Fruit fly (Drosophila melanogaster) whole organism, embryonic: ENCODE results near the gene Pde9.

Experiments
- Antp ChIP-seq: fragments of 200-800 bp; sonication (Bioruptor generic); optimal IDR thresholded peaks from 3 replicates; lab custom pipeline; 2016; ENCODE audit warnings: missing biosample characterization, missing genetic modification characterization
- CG10543 ChIP-seq: fragments of 200-800 bp; sonication (Bioruptor generic); optimal IDR thresholded peaks from 3 replicates; lab custom pipeline; 2017; ENCODE audit warnings: missing biosample characterization, mild to moderate bottlenecking, missing genetic modification characterization, moderate library complexity
- CG11398 ChIP-seq: fragments of 200-800 bp; sonication (Bioruptor generic); optimal IDR thresholded peaks from 2 replicates; lab custom pipeline; 2016; ENCODE audit warnings: missing biosample characterization, missing genetic modification characterization
- CG14667 ChIP-seq: fragments of 200-800 bp; sonication (Bioruptor generic); IDR thresholded peaks from 2 replicates; pipeline ENCODE4 v1.3.6; 2022; ENCODE audit warnings: missing biosample characterization, missing genetic modification characterization
- CG15514 ChIP-seq: fragments of 200-800 bp; sonication (Bioruptor generic); optimal IDR thresholded peaks from 3 replicates; lab custom pipeline; 2017; ENCODE audit warnings: missing biosample characterization, missing genetic modification characterization, mild to moderate bottlenecking, moderate library complexity, missing genetic modification reagents
- CG17829 ChIP-seq: fragments of 200-800 bp; optimal IDR thresholded peaks from 2 replicates; lab custom pipeline; 2019; ENCODE audit warnings: missing biosample characterization, mild to moderate bottlenecking, missing genetic modification characterization, moderate library complexity
- CG3407 ChIP-seq: fragments of 200-800 bp; sonication (Bioruptor generic); optimal IDR thresholded peaks from 2 replicates; lab custom pipeline; 2018; ENCODE audit warnings: missing biosample characterization, mild to moderate bottlenecking, missing genetic modification characterization
- CG3726 ChIP-seq: fragments of 200-800 bp; sonication (Bioruptor generic); IDR thresholded peaks from 3 replicates; pipeline ENCODE4, ENCODE4 v1.3.6; 2022; ENCODE audit warnings: missing biosample characterization, missing genetic modification characterization
- CG3838 ChIP-seq: fragments of 200-800 bp; sonication (Bioruptor generic); optimal IDR thresholded peaks from 3 replicates; lab custom pipeline; 2016; ENCODE audit warnings: missing biosample characterization, missing genetic modification characterization
- CG4820 ChIP-seq: fragments of 200-800 bp; sonication (Bioruptor generic); optimal IDR thresholded peaks from 3 replicates; lab custom pipeline; 2016; ENCODE audit warnings: missing biosample characterization, missing genetic modification characterization
- CG5180 ChIP-seq: fragments of 200-800 bp; sonication (Bioruptor generic); optimal IDR thresholded peaks from 3 replicates; lab custom pipeline; 2017; ENCODE audit warnings: missing biosample characterization, missing genetic modification characterization, mild to moderate bottlenecking, moderate library complexity, missing genetic modification reagents
- CG5953 ChIP-seq: fragments of 200-800 bp; sonication (Bioruptor generic); IDR thresholded peaks from 2 replicates; pipeline ENCODE4 v1.3.6; 2022; ENCODE audit warnings: missing biosample characterization, missing genetic modification characterization
- CG7556 ChIP-seq: fragments of 200-800 bp; sonication (Bioruptor generic); optimal IDR thresholded peaks from 2 replicates; lab custom pipeline; 2017; ENCODE audit warnings: missing biosample characterization, mild to moderate bottlenecking, missing genetic modification characterization
- CG7745 ChIP-seq: fragments of 200-800 bp; sonication (Bioruptor generic); optimal IDR thresholded peaks from 2 replicates; lab custom pipeline; 2018; ENCODE audit warnings: missing biosample characterization, mild to moderate bottlenecking, missing genetic modification characterization, moderate library complexity
- CG7963 ChIP-seq: fragments of 200-800 bp; sonication (Bioruptor generic); IDR thresholded peaks from 3 replicates; pipeline ENCODE4 v1.3.6; 2022; ENCODE audit warnings: missing biosample characterization, missing genetic modification characterization; ENCODE audit not compliant: partially characterized antibody
- CG8089 ChIP-seq: fragments of 200-800 bp; sonication (Bioruptor generic); optimal IDR thresholded peaks from 3 replicates; lab custom pipeline; 2016; ENCODE audit warnings: missing biosample characterization, missing genetic modification characterization
- CG8359 ChIP-seq: fragments of 200-800 bp; sonication (Bioruptor generic); optimal IDR thresholded peaks from 2 replicates; lab custom pipeline; 2017; ENCODE audit warnings: missing biosample characterization, mild to moderate bottlenecking, missing genetic modification characterization, borderline replicate concordance
- CG9609 ChIP-seq: fragments of 200-800 bp; sonication (Bioruptor generic); optimal IDR thresholded peaks from 3 replicates; lab custom pipeline; 2016; ENCODE audit warnings: missing biosample characterization, missing genetic modification characterization
- CG9797 ChIP-seq: fragments of 200-800 bp; sonication (Bioruptor generic); optimal IDR thresholded peaks from 3 replicates; lab custom pipeline; 2018; ENCODE audit warnings: missing biosample characterization, mild to moderate bottlenecking, missing genetic modification characterization
- CG9876 ChIP-seq: fragments of 200-800 bp; sonication (Bioruptor generic); optimal IDR thresholded peaks from 2 replicates; lab custom pipeline; 2016; ENCODE audit warnings: missing biosample characterization, missing genetic modification characterization
- CoRest ChIP-seq: fragments of 200-800 bp; sonication (Bioruptor generic); optimal IDR thresholded peaks from 3 replicates; lab custom pipeline; 2018; ENCODE audit warnings: missing biosample characterization, mild to moderate bottlenecking, missing genetic modification characterization, moderate library complexity
- E2f1 ChIP-seq: fragments of 200-800 bp; sonication (Bioruptor generic); IDR thresholded peaks from 2 replicates; pipeline ENCODE4 v1.3.6; 2022; ENCODE audit warnings: missing biosample characterization, missing genetic modification characterization
- GATAe ChIP-seq: fragments of 200-800 bp; sonication (Bioruptor generic); conservative IDR thresholded peaks from 2 replicates; pipeline ENCODE4 v1.3.6; 2022; ENCODE audit warnings: missing biosample characterization, missing genetic modification characterization
- HHEX ChIP-seq: fragments of 200-800 bp; sonication (Bioruptor generic); optimal IDR thresholded peaks from 3 replicates; lab custom pipeline; 2017; ENCODE audit warnings: missing biosample characterization, mild to moderate bottlenecking, missing genetic modification characterization, missing genetic modification reagents
- Hand ChIP-seq: fragments of 200-800 bp; sonication (Bioruptor generic); optimal IDR thresholded peaks from 2 replicates; lab custom pipeline; 2017; ENCODE audit warnings: mild to moderate bottlenecking, missing biosample characterization, missing genetic modification reagents, missing genetic modification characterization
- Hr39 ChIP-seq: fragments of >200 bp; optimal IDR thresholded peaks from 2 replicates; lab custom pipeline; 2017
- Kr ChIP-seq: fragments of 200-800 bp; sonication (Bioruptor generic); optimal IDR thresholded peaks from 2 replicates; lab custom pipeline; 2017; ENCODE audit warnings: missing biosample characterization, mild to moderate bottlenecking, missing genetic modification characterization
- MTF-1 ChIP-seq: fragments of 200-800 bp; sonication (Bioruptor generic); optimal IDR thresholded peaks from 2 replicates; lab custom pipeline; 2018; ENCODE audit warnings: missing biosample characterization, mild to moderate bottlenecking, missing genetic modification characterization, borderline replicate concordance
- Max ChIP-seq: fragments of 200-800 bp; sonication (Bioruptor generic); optimal IDR thresholded peaks from 2 replicates; lab custom pipeline; 2016; ENCODE audit warnings: missing biosample characterization, mild to moderate bottlenecking, missing genetic modification characterization
- Med ChIP-seq: fragments of 200-800 bp; sonication (Bioruptor generic); peaks from one replicate; lab custom pipeline; 2016; ENCODE audit warnings: missing biosample characterization, missing genetic modification characterization, mild to moderate bottlenecking, inconsistent platforms, moderate library complexity
- NK7.1 ChIP-seq: fragments of 200-800 bp; sonication (Bioruptor generic); optimal IDR thresholded peaks from 3 replicates; lab custom pipeline; 2016; ENCODE audit warnings: missing biosample characterization, missing genetic modification characterization
- Oli ChIP-seq: fragments of 200-800 bp; sonication (Bioruptor generic); optimal IDR thresholded peaks from 2 replicates; lab custom pipeline; 2018; ENCODE audit warnings: missing biosample characterization, mild to moderate bottlenecking, missing genetic modification characterization, moderate library complexity
- Six4 ChIP-seq: fragments of 200-800 bp; sonication (Bioruptor generic); optimal IDR thresholded peaks from 2 replicates; lab custom pipeline; 2016; ENCODE audit warnings: missing biosample characterization, missing genetic modification characterization
- Tbp ChIP-seq: fragments of >200 bp; optimal IDR thresholded peaks from 2 replicates; lab custom pipeline; 2018; ENCODE audit warnings: missing biosample characterization, missing genetic modification characterization
- Trl ChIP-seq, 3 experiments: fragments of >200 bp in 2 of 3; fragments of 200-800 bp in 1 of 3; sonication (Bioruptor generic) in 1 of 3; optimal IDR thresholded peaks; 2 replicates in 1 of 3; 3 replicates in 2 of 3; lab custom pipeline; 2016 to 2017; ENCODE audit warnings: missing biosample characterization in 1 of 3, missing genetic modification characterization in 1 of 3
- abd-A ChIP-seq: fragments of 200-800 bp; sonication (Bioruptor generic); optimal IDR thresholded peaks from 3 replicates; lab custom pipeline; 2019; ENCODE audit warnings: missing biosample characterization, mild to moderate bottlenecking, missing genetic modification characterization, moderate library complexity
- cad ChIP-seq: fragments of >200 bp; optimal IDR thresholded peaks from 2 replicates; lab custom pipeline; 2017; ENCODE audit warnings: missing biosample characterization, missing genetic modification characterization
- dpn ChIP-seq, 2 experiments: fragments of 200-800 bp; sonication (Bioruptor generic); optimal IDR thresholded peaks; 3 replicates each; lab custom pipeline; 2016; ENCODE audit warnings: missing biosample characterization in 2 of 2, missing genetic modification characterization in 2 of 2
- esg ChIP-seq: fragments of 200-800 bp; sonication (Bioruptor generic); conservative IDR thresholded peaks from 2 replicates; pipeline ENCODE4 v1.3.6; 2022; ENCODE audit warnings: missing biosample characterization, missing genetic modification characterization
- gt ChIP-seq: fragments of 200-800 bp; sonication (Bioruptor generic); IDR thresholded peaks from 2 replicates; pipeline ENCODE4 v1.3.6; 2022; ENCODE audit warnings: missing biosample characterization, missing genetic modification characterization
- hbn ChIP-seq: fragments of 200-800 bp; sonication (Bioruptor generic); IDR thresholded peaks from 2 replicates; pipeline ENCODE4 v1.3.6; 2022; ENCODE audit warnings: missing biosample characterization, missing genetic modification characterization; ENCODE audit not compliant: partially characterized antibody
- her ChIP-seq: fragments of 200-800 bp; sonication (Bioruptor generic); optimal IDR thresholded peaks from 2 replicates; lab custom pipeline; 2016; ENCODE audit warnings: missing biosample characterization, missing genetic modification characterization
- kah ChIP-seq: fragments of 200-800 bp; sonication (Bioruptor generic); optimal IDR thresholded peaks from 2 replicates; lab custom pipeline; 2018; ENCODE audit warnings: missing biosample characterization, mild to moderate bottlenecking, missing genetic modification characterization
- klu ChIP-seq: fragments of 200-800 bp; sonication (Bioruptor generic); IDR thresholded peaks from 2 replicates; pipeline ENCODE4 v1.3.6; 2022; ENCODE audit warnings: missing biosample characterization, missing genetic modification characterization
- mld ChIP-seq: fragments of 200-800 bp; sonication (Bioruptor generic); IDR thresholded peaks from 3 replicates; pipeline ENCODE4 v1.3.6; 2022; ENCODE audit warnings: missing biosample characterization, missing genetic modification characterization; ENCODE audit not compliant: partially characterized antibody
- pho ChIP-seq: fragments of 200-800 bp; sonication (Bioruptor generic); optimal IDR thresholded peaks from 2 replicates; lab custom pipeline; 2016; ENCODE audit warnings: missing biosample characterization, missing genetic modification characterization
- sna ChIP-seq: fragments of 200-800 bp; sonication (Bioruptor generic); IDR thresholded peaks from 2 replicates; pipeline ENCODE4 v1.3.6; 2022; ENCODE audit warnings: missing biosample characterization, missing genetic modification characterization; ENCODE audit not compliant: partially characterized antibody
- sob ChIP-seq: fragments of 200-800 bp; sonication (Bioruptor generic); IDR thresholded peaks from 2 replicates; pipeline ENCODE4 v1.3.6; 2022; ENCODE audit warnings: missing biosample characterization, missing genetic modification characterization
- zen ChIP-seq: fragments of 200-800 bp; sonication (Bioruptor generic); optimal IDR thresholded peaks from 3 replicates; lab custom pipeline; 2018; ENCODE audit warnings: missing biosample characterization, mild to moderate bottlenecking, missing genetic modification characterization, moderate library complexity
- zfh1 ChIP-seq: fragments of 200-800 bp; sonication (Bioruptor generic); IDR thresholded peaks from 3 replicates; pipeline ENCODE4 v1.3.6; 2022; ENCODE audit warnings: missing biosample characterization, missing genetic modification characterization

Pde9 gene

DNA sequence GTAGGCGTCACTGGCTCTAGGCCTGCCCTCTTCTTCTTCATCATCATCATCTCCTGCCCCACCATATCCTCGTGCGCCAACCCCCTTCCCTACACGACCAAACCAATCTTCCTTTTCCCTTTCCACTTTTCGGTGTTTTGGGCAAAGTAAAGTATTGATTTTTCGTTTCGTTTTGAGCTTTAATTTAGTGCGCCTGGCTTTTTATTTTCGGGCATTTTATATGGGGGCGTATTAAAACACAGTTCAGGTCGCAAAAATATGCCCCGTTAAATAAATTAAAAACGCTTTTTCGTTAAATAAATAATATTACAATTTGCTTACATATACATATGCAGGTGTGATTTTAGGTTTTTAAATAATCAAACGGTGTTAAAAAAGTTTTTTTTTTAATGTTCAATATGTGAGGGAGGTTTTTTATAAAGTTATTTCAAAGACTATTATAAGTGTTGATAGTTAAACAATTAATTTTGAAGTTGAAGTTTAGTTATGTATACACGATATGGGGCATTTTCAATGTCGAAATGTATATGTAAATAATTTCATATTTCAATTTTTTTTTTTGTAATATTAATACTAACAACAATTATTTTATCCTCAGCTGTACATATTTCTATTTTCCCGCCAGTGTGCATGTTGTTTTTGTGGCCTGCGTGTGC lies 159.3 kb downstream of the Pde9 start (continued):
- no peak for TF ChIP-seq Trl (optimal IDR thresholded peaks at IDR 0.05; lab: Kevin White, UChicago)
- TF ChIP-seq Trl (GFP tag; optimal IDR thresholded peaks at IDR 0.05; lab: Kevin White, UChicago): peak; percentile 4
- TF ChIP-seq dpn (GFP tag; optimal IDR thresholded peaks at IDR 0.05; lab: Kevin White, UChicago): peak; percentile 33 to 58
- TF ChIP-seq GATAe (GFP tag; lab: Robert Waterston, UW): no peak
- no peak for TF ChIP-seq CG3407
- TF ChIP-seq abd-A (tag; lab: Kevin White, UChicago): no peak
- TF ChIP-seq Max (GFP tag; lab: Kevin White, UChicago): no peak
- no peak for TF ChIP-seq CG3726
- no peak for TF ChIP-seq CG9876 (GFP tag; lab: Kevin White, UChicago)
- peak; percentile 88 for TF ChIP-seq CoRest (tag; lab: Kevin White, UChicago)
- TF ChIP-seq CG7745 (tag; lab: Kevin White, UChicago): no peak
- TF ChIP-seq CG7963: no peak
- no peak for TF ChIP-seq CG10543 (GFP tag; lab: Kevin White, UChicago)
- TF ChIP-seq pho (GFP tag; lab: Kevin White, UChicago): peak; percentile 1
- peak; percentile 29 for TF ChIP-seq zen (tag; lab: Kevin White, UChicago)
- TF ChIP-seq MTF-1: no peak
- TF ChIP-seq CG14667 (GFP tag; lab: Robert Waterston, UW): no peak
- no peak for TF ChIP-seq sna (GFP tag; lab: Robert Waterston, UW)
- TF ChIP-seq CG7556 (GFP tag; lab: Kevin White, UChicago): peak; percentile 86
- TF ChIP-seq HHEX (GFP tag; lab: Kevin White, UChicago): peak; percentile 50
- peak; percentile 65 for TF ChIP-seq Med
- TF ChIP-seq Oli (tag; lab: Kevin White, UChicago): peak; percentile 83
- TF ChIP-seq CG8359 (GFP tag; lab: Kevin White, UChicago): peak; percentile 38
- no peak for TF ChIP-seq mld
- TF ChIP-seq Hr39 (lab: Kevin White, UChicago): no peak
- TF ChIP-seq E2f1 (GFP tag; lab: Robert Waterston, UW): peak; percentile 42; the same call in 1 of the 2 replicates
- TF ChIP-seq CG15514 (GFP tag; lab: Kevin White, UChicago): peak; percentile 36
- peak; percentile 38; the same call in 1 of the 3 replicates for TF ChIP-seq zfh1 (GFP tag; lab: Robert Waterston, UW)
- no peak for TF ChIP-seq CG5180 (GFP tag; lab: Kevin White, UChicago)
- no peak for TF ChIP-seq her (GFP tag; lab: Kevin White, UChicago)
- no peak for TF ChIP-seq CG5953 (GFP tag; lab: Robert Waterston, UW)
- peak; percentile 42 for TF ChIP-seq Six4 (GFP tag; lab: Kevin White, UChicago)
- no peak for TF ChIP-seq CG9797 (GFP tag; lab: Kevin White, UChicago)
- peak; percentile 45 for TF ChIP-seq kah (GFP tag; lab: Kevin White, UChicago)
- TF ChIP-seq CG11398 (GFP tag; lab: Kevin White, UChicago): no peak
- TF ChIP-seq Hand: peak; percentile 55
- no peak for TF ChIP-seq gt (GFP tag; lab: Robert Waterston, UW)
- TF ChIP-seq CG9609 (GFP tag; lab: Kevin White, UChicago): no peak
- TF ChIP-seq CG3838 (GFP tag; lab: Kevin White, UChicago): no peak
- no peak; the same call in 1 of the 2 replicates for TF ChIP-seq klu (GFP tag; lab: Robert Waterston, UW)
- TF ChIP-seq esg (GFP tag; lab: Robert Waterston, UW): peak; percentile 60
- peak; percentile 76 for TF ChIP-seq CG17829 (tag; lab: Kevin White, UChicago)
- TF ChIP-seq Antp: no peak
- no peak for TF ChIP-seq Tbp (GFP tag; lab: Kevin White, UChicago)
- no peak for TF ChIP-seq NK7.1 (GFP tag; lab: Kevin White, UChicago)
- no peak for TF ChIP-seq Kr (GFP tag; lab: Kevin White, UChicago)
- no peak for TF ChIP-seq sob
- TF ChIP-seq CG8089 (GFP tag; lab: Kevin White, UChicago): no peak
- no peak for TF ChIP-seq hbn (GFP tag; lab: Robert Waterston, UW)
- no peak for TF ChIP-seq cad (GFP tag; lab: Kevin White, UChicago)
- peak; percentile 53 for TF ChIP-seq CG4820 (GFP tag; lab: Kevin White, UChicago)
